Worm (Caenorhabditis elegans) whole organism, L4 larva: Measurements from ENCODE around the gene R04E5.9.

Source experiments
- D1046.2 ChIP-seq: fragments of 200-800 bp; sonication (Bioruptor generic); IDR thresholded peaks from 2 replicates; pipeline ENCODE4 v1.3.6; 2022; ENCODE audit warnings: missing genetic modification characterization, missing compliant biosample characterization
- F10B5.3 ChIP-seq: sonication (generic microtip); optimal IDR thresholded peaks from 2 replicates; lab custom pipeline; 2016; ENCODE audit warnings: mild to moderate bottlenecking, missing genetic modification characterization, missing compliant biosample characterization
- F26F4.8 ChIP-seq: fragments of 200-800 bp; sonication (Bioruptor generic); conservative IDR thresholded peaks from 2 replicates; pipeline ENCODE4 v1.3.6; 2022; ENCODE audit warnings: missing genetic modification characterization, missing compliant biosample characterization
- F49E8.2 ChIP-seq: sonication (generic microtip); optimal IDR thresholded peaks from 2 replicates; lab custom pipeline; 2016; ENCODE audit warnings: missing compliant biosample characterization, mild to moderate bottlenecking, missing genetic modification characterization, borderline replicate concordance
- T26A8.4 ChIP-seq: fragments of 200-800 bp; sonication (Bioruptor generic); IDR thresholded peaks from 2 replicates; pipeline ENCODE4 v1.3.6; 2022; ENCODE audit warnings: missing genetic modification characterization, missing compliant biosample characterization
- Y75B8A.6 ChIP-seq: fragments of 200-800 bp; sonication (Bioruptor generic); IDR thresholded peaks from 2 replicates; pipeline ENCODE4 v1.3.6; 2022; ENCODE audit warnings: missing genetic modification reagents, missing genetic modification characterization, missing compliant biosample characterization
- ZK337.2 ChIP-seq: fragments of 200-800 bp; sonication (Bioruptor generic); IDR thresholded peaks from 2 replicates; pipeline ENCODE4 v1.3.6; 2022; ENCODE audit warnings: missing genetic modification reagents, missing genetic modification characterization, missing compliant biosample characterization
- aha-1 ChIP-seq: fragments of 150-350 bp; peaks from one replicate; lab custom pipeline; 2014; ENCODE audit warnings: missing biosample characterization, missing genetic modification characterization
- aly-2 ChIP-seq: sonication (generic microtip); optimal IDR thresholded peaks from 2 replicates; lab custom pipeline; 2018; ENCODE audit warnings: missing biosample characterization, missing genetic modification characterization
- arid-1 ChIP-seq: fragments of 200-800 bp; sonication (Bioruptor generic); conservative IDR thresholded peaks from 2 replicates; pipeline ENCODE4 v1.3.6; 2022; ENCODE audit warnings: missing genetic modification reagents, missing genetic modification characterization, missing compliant biosample characterization
- ceh-32 ChIP-seq: sonication (generic microtip); optimal IDR thresholded peaks from 2 replicates; lab custom pipeline; 2016; ENCODE audit warnings: mild to moderate bottlenecking, missing genetic modification characterization, missing compliant biosample characterization; ENCODE audit not compliant: poor library complexity
- ceh-62 ChIP-seq: sonication (generic microtip); optimal IDR thresholded peaks from 2 replicates; lab custom pipeline; 2017; ENCODE audit warnings: missing biosample characterization, missing genetic modification characterization
- ceh-82 ChIP-seq: sonication (generic microtip); optimal IDR thresholded peaks from 2 replicates; lab custom pipeline; 2017; ENCODE audit warnings: missing biosample characterization, missing genetic modification characterization
- cey-2 ChIP-seq: sonication (generic microtip); optimal IDR thresholded peaks from 3 replicates; lab custom pipeline; 2017; ENCODE audit warnings: missing genetic modification characterization, mild to moderate bottlenecking, missing compliant biosample characterization, antibody characterized with exemption, borderline replicate concordance; ENCODE audit not compliant: insufficient read depth
- daf-12 ChIP-seq: fragments of 150-350 bp; optimal IDR thresholded peaks from 2 replicates; lab custom pipeline; 2014; ENCODE audit warnings: missing biosample characterization, missing genetic modification reagents, missing genetic modification characterization
- daf-8 ChIP-seq: fragments of 200-800 bp; sonication (Bioruptor generic); IDR thresholded peaks from 2 replicates; pipeline ENCODE4 v1.3.6; 2022; ENCODE audit warnings: missing genetic modification characterization, missing compliant biosample characterization
- dmd-6 ChIP-seq: fragments of 200-800 bp; sonication (Bioruptor generic); IDR thresholded peaks from 2 replicates; pipeline ENCODE4 v1.3.6; 2022; ENCODE audit warnings: missing genetic modification reagents, missing genetic modification characterization, missing compliant biosample characterization
- dmd-8 ChIP-seq: fragments of 200-800 bp; sonication (Bioruptor generic); IDR thresholded peaks from 2 replicates; pipeline ENCODE4 v1.3.6; 2022; ENCODE audit warnings: missing genetic modification characterization, missing compliant biosample characterization
- dmd-9 ChIP-seq: fragments of 200-800 bp; sonication (Bioruptor generic); IDR thresholded peaks from 2 replicates; pipeline ENCODE4 v1.3.6; 2022; ENCODE audit warnings: missing genetic modification reagents, missing genetic modification characterization, missing compliant biosample characterization
- dpl-1 ChIP-seq: fragments of 150-350 bp; optimal IDR thresholded peaks from 2 replicates; lab custom pipeline; 2014; ENCODE audit warnings: missing biosample characterization, missing genetic modification reagents, missing genetic modification characterization
- duxl-1 ChIP-seq: sonication (generic microtip); optimal IDR thresholded peaks from 2 replicates; lab custom pipeline; 2016; ENCODE audit warnings: mild to moderate bottlenecking, missing genetic modification characterization, moderate library complexity, missing compliant biosample characterization; ENCODE audit not compliant: poor library complexity
- egl-27 ChIP-seq: sonication (generic microtip); optimal IDR thresholded peaks from 3 replicates; lab custom pipeline; 2017; ENCODE audit warnings: missing biosample characterization, missing genetic modification reagents, missing genetic modification characterization
- egl-43 ChIP-seq: fragments of 200-800 bp; sonication (Bioruptor generic); IDR thresholded peaks from 2 replicates; pipeline ENCODE4 v1.3.6; 2022; ENCODE audit warnings: missing genetic modification reagents, missing genetic modification characterization, missing compliant biosample characterization
- fkh-10 ChIP-seq: fragments of 150-350 bp; optimal IDR thresholded peaks from 2 replicates; lab custom pipeline; 2014; ENCODE audit warnings: missing biosample characterization, missing genetic modification reagents, missing genetic modification characterization
- fos-1 ChIP-seq: fragments of 150-350 bp; optimal IDR thresholded peaks from 2 replicates; lab custom pipeline; 2014; ENCODE audit warnings: missing biosample characterization, missing genetic modification characterization
- hif-1 ChIP-seq, 2 experiments: sonication (generic microtip); optimal IDR thresholded peaks; 2 replicates each; lab custom pipeline; 2016 to 2017; ENCODE audit warnings: missing compliant biosample characterization in 2 of 2, missing genetic modification characterization in 2 of 2, missing genetic modification reagents in 2 of 2, missing genotype in 2 of 2, mild to moderate bottlenecking in 1 of 2
- hlh-30 ChIP-seq: sonication (generic microtip); optimal IDR thresholded peaks from 2 replicates; lab custom pipeline; 2017; ENCODE audit warnings: antibody characterized with exemption, mild to moderate bottlenecking, missing genetic modification characterization, missing compliant biosample characterization; ENCODE audit not compliant: insufficient read depth
- jun-1 ChIP-seq: fragments of 150-350 bp; optimal IDR thresholded peaks from 2 replicates; lab custom pipeline; 2014; ENCODE audit warnings: missing biosample characterization, missing genetic modification reagents, missing genetic modification characterization
- lim-7 ChIP-seq: fragments of 200-800 bp; sonication (Bioruptor generic); IDR thresholded peaks from 2 replicates; pipeline ENCODE4 v1.3.6; 2022; ENCODE audit warnings: missing genetic modification characterization, missing compliant biosample characterization
- lin-13 ChIP-seq: fragments of 150-350 bp; optimal IDR thresholded peaks from 2 replicates; lab custom pipeline; 2014; ENCODE audit warnings: missing biosample characterization, missing genetic modification reagents, missing genetic modification characterization
- lin-29 ChIP-seq: fragments of 200-800 bp; sonication (Bioruptor generic); IDR thresholded peaks from 2 replicates; pipeline ENCODE4 v1.3.6; 2022; ENCODE audit warnings: missing genetic modification reagents, missing genetic modification characterization, missing compliant biosample characterization
- lin-38 ChIP-seq: fragments of 200-800 bp; sonication (Bioruptor generic); IDR thresholded peaks from 2 replicates; pipeline ENCODE4 v1.3.6; 2022; ENCODE audit warnings: missing genetic modification reagents, missing genetic modification characterization, missing compliant biosample characterization
- lsy-2 ChIP-seq, 2 experiments: fragments of 150-350 bp in 1 of 2; sonication (generic microtip) in 1 of 2; optimal IDR thresholded peaks; 2 replicates each; lab custom pipeline; 2014 to 2017; ENCODE audit warnings: missing biosample characterization in 2 of 2, missing genetic modification characterization in 2 of 2
- madf-5 ChIP-seq, 2 experiments: fragments of 200-800 bp; sonication (Bioruptor generic); IDR thresholded peaks; 2 replicates each; pipeline ENCODE4 v1.3.6; 2022; ENCODE audit warnings: missing compliant biosample characterization in 2 of 2, missing genetic modification characterization in 2 of 2
- madf-9 ChIP-seq: fragments of 200-800 bp; sonication (Bioruptor generic); conservative IDR thresholded peaks from 2 replicates; pipeline ENCODE4 v1.3.6; 2022; ENCODE audit warnings: missing genetic modification reagents, missing genetic modification characterization, missing compliant biosample characterization
- mep-1 ChIP-seq: fragments of 150-350 bp; sonication (generic microtip); optimal IDR thresholded peaks from 3 replicates; lab custom pipeline; 2014; ENCODE audit warnings: missing biosample characterization, missing genetic modification characterization
- mxl-2 ChIP-seq: fragments of 200-800 bp; sonication (Bioruptor generic); conservative IDR thresholded peaks from 2 replicates; pipeline ENCODE4 v1.3.6; 2022; ENCODE audit warnings: missing genetic modification reagents, missing genetic modification characterization, missing compliant biosample characterization
- mxl-3 ChIP-seq: fragments of 200-800 bp; sonication (Bioruptor generic); optimal IDR thresholded peaks from 2 replicates; lab custom pipeline; 2018; ENCODE audit warnings: mild to moderate bottlenecking, missing genetic modification characterization, missing compliant biosample characterization
- nhr-10 ChIP-seq: fragments of 150-350 bp; optimal IDR thresholded peaks from 2 replicates; lab custom pipeline; 2014; ENCODE audit warnings: missing biosample characterization, missing genetic modification characterization
- nhr-6 ChIP-seq: fragments of 150-350 bp; optimal IDR thresholded peaks from 2 replicates; lab custom pipeline; 2014; ENCODE audit warnings: missing biosample characterization, missing genetic modification characterization
- nhr-77 ChIP-seq: fragments of 150-350 bp; optimal IDR thresholded peaks from 2 replicates; lab custom pipeline; 2014; ENCODE audit warnings: missing biosample characterization, missing genetic modification characterization
- php-3 ChIP-seq: fragments of 200-800 bp; sonication (Bioruptor generic); IDR thresholded peaks from 2 replicates; pipeline ENCODE4 v1.3.6; 2022; ENCODE audit warnings: missing genetic modification reagents, missing genetic modification characterization, missing compliant biosample characterization
- skn-1 ChIP-seq: fragments of 150-350 bp; optimal IDR thresholded peaks from 2 replicates; lab custom pipeline; 2014; ENCODE audit warnings: missing biosample characterization, missing genetic modification characterization
- snpc-1.2 ChIP-seq: fragments of 200-800 bp; sonication (Bioruptor generic); IDR thresholded peaks from 2 replicates; pipeline ENCODE4 v1.3.6; 2022; ENCODE audit warnings: missing genetic modification reagents, missing genetic modification characterization, missing compliant biosample characterization
- snpc-4 ChIP-seq: fragments of 150-350 bp; optimal IDR thresholded peaks from 2 replicates; lab custom pipeline; 2014; ENCODE audit warnings: missing biosample characterization, missing genetic modification characterization
- spr-1 ChIP-seq: sonication (generic microtip); optimal IDR thresholded peaks from 2 replicates; lab custom pipeline; 2016; ENCODE audit warnings: mild to moderate bottlenecking, missing genetic modification characterization, missing compliant biosample characterization
- tag-97 ChIP-seq: fragments of 200-800 bp; sonication (Bioruptor generic); IDR thresholded peaks from 2 replicates; pipeline ENCODE4 v1.3.6; 2022; ENCODE audit warnings: missing genetic modification characterization, missing compliant biosample characterization
- zfp-2 ChIP-seq: sonication (generic microtip); optimal IDR thresholded peaks from 2 replicates; lab custom pipeline; 2016; ENCODE audit warnings: mild to moderate bottlenecking, missing genetic modification characterization, missing compliant biosample characterization
- zfp-3 ChIP-seq: fragments of 200-800 bp; sonication (Bioruptor generic); conservative IDR thresholded peaks from 2 replicates; pipeline ENCODE4 v1.3.6; 2022; ENCODE audit warnings: missing genetic modification reagents, missing genetic modification characterization, missing compliant biosample characterization
- zip-2 ChIP-seq: fragments of 150-350 bp; optimal IDR thresholded peaks from 2 replicates; lab custom pipeline; 2014; ENCODE audit warnings: missing biosample characterization, missing genetic modification characterization
- ztf-11 ChIP-seq: fragments of 150-350 bp; optimal IDR thresholded peaks from 2 replicates; lab custom pipeline; 2014; ENCODE audit warnings: missing biosample characterization, missing genetic modification characterization

Gene R04E5.9

DNA sequence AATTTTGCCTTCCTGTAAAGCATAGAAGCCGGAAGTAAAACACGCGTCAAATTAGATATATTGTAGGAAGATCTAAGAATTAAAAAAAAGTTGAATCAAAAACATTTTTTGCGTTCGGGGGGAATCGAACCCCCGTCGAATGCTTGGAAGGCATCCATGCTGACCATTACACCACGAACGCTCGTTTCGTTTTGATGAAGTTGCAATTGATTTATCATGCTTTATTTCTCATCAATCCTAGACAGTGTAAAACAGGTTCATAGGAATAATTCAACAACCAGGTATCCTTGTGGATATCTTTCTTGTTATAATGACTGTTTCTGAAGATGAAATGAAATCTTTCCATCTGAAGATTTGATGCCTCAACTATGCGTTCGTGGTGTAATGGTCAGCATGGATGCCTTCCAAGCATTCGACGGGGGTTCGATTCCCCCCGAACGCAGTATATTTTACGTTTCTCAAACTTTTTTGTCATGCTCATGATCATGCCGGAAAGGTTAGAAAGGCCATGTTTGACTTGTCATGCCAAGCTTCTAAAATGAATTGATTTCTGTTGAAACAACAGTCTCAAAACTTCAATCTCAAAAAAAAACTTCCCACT, 9.0 kb upstream of the R04E5.9 start (continued):
- TF ChIP-seq spr-1 (tag; lab: Kevin White, UChicago) (peak; percentile 4), jun-1 (tag; lab: Kevin White, UChicago) (no peak), dpl-1 (GFP tag; lab: Kevin White, UChicago) (no peak), mep-1 (tag; lab: Kevin White, UChicago) (no peak), ceh-62 (tag; lab: Kevin White, UChicago) (no peak), tag-97 (GFP tag; lab: Robert Waterston, UW) (no peak), cey-2 (tag; lab: Kevin White, UChicago) (no peak), fkh-10 (GFP tag; lab: Kevin White, UChicago) (no peak), ceh-82 (tag; lab: Kevin White, UChicago) (no peak), php-3 (GFP tag; lab: Robert Waterston, UW) (peak; percentile 69; the same call in 1 of the 2 replicates), mxl-3 (peak; percentile 7), madf-9 (0 out of 2 replicates have a peak, but pooled peaks have one; percentile 49), egl-27 (tag; lab: Kevin White, UChicago) (no peak), duxl-1 (tag; lab: Kevin White, UChicago) (peak; percentile 50), aly-2 (tag; lab: Kevin White, UChicago) (no peak), ceh-32 (tag; lab: Kevin White, UChicago) (no peak), snpc-1.2 (GFP tag; lab: Robert Waterston, UW) (peak; percentile 58; the same call in 1 of the 2 replicates), daf-12 (tag; lab: Kevin White, UChicago) (no peak), nhr-6 (tag; lab: Kevin White, UChicago) (no peak), nhr-77 (tag; lab: Kevin White, UChicago) (no peak), lin-13 (GFP tag; lab: Kevin White, UChicago) (no peak), T26A8.4 (GFP tag; lab: Robert Waterston, UW) (0 out of 2 replicates have a peak, but pooled peaks have one; percentile 50), ztf-11 (tag; lab: Kevin White, UChicago) (no peak), dmd-6 (GFP tag; lab: Robert Waterston, UW) (peak; percentile 40; the same call in 1 of the 2 replicates), skn-1 (tag; lab: Kevin White, UChicago) (no peak), ZK337.2 (no peak), nhr-10 (tag; lab: Kevin White, UChicago) (no peak), daf-8 (GFP tag; lab: Robert Waterston, UW) (no peak), lin-29 (GFP tag; lab: Robert Waterston, UW) (no peak), zfp-3 (GFP tag; lab: Robert Waterston, UW) (no peak), lin-38 (GFP tag; lab: Robert Waterston, UW) (peak; percentile 71), aha-1 (tag; lab: Kevin White, UChicago) (peak; percentile 89), hif-1 (tag; optimal IDR thresholded peaks at IDR 0.05; lab: Kevin White, UChicago) (no peak), arid-1 (peak; percentile 69), dmd-9 (GFP tag; lab: Robert Waterston, UW) (no peak), lim-7 (GFP tag; lab: Robert Waterston, UW) (peak; percentile 66; the same call in 1 of the 2 replicates), F49E8.2 (tag; lab: Kevin White, UChicago) (no peak), snpc-4 (tag; lab: Kevin White, UChicago) (no peak), D1046.2 (peak; percentile 64; the same call in 1 of the 2 replicates), fos-1 (tag; lab: Kevin White, UChicago) (no peak), zip-2 (tag; lab: Kevin White, UChicago) (no peak), mxl-2 (GFP tag; lab: Robert Waterston, UW) (no peak), lsy-2 (tag; optimal IDR thresholded peaks at IDR 0.05; lab: Kevin White, UChicago) (no peak), F10B5.3 (tag; lab: Kevin White, UChicago) (no peak), egl-43 (GFP tag; lab: Robert Waterston, UW) (peak; percentile 72), dmd-8 (GFP tag; lab: Robert Waterston, UW) (no peak), F26F4.8 (GFP tag; lab: Robert Waterston, UW) (no peak; the same call in 1 of the 2 replicates), hlh-30 (tag; lab: Kevin White, UChicago) (peak; percentile 24), zfp-2 (tag; lab: Kevin White, UChicago) (no peak), madf-5 (GFP tag; IDR thresholded peaks at IDR 0.05; lab: Robert Waterston, UW) (0 out of 4 replicates have a peak, but pooled peaks of 1 of the 2 experiments have one; percentile 12), Y75B8A.6 (no peak)
